Worm (Caenorhabditis elegans) whole organism, early embryonic: Measurements from ENCODE around the gene tpan-1.

Experiments used
- ama-1 ChIP-seq: fragments of 150-350 bp; optimal IDR thresholded peaks from 2 replicates; lab custom pipeline; 2014
- pes-1 ChIP-seq: fragments of 200-800 bp; sonication (Bioruptor generic); IDR thresholded peaks from 2 replicates; pipeline ENCODE4 v1.3.6; 2022; ENCODE audit warnings: missing genetic modification reagents, missing genetic modification characterization, missing compliant biosample characterization

DNA sequence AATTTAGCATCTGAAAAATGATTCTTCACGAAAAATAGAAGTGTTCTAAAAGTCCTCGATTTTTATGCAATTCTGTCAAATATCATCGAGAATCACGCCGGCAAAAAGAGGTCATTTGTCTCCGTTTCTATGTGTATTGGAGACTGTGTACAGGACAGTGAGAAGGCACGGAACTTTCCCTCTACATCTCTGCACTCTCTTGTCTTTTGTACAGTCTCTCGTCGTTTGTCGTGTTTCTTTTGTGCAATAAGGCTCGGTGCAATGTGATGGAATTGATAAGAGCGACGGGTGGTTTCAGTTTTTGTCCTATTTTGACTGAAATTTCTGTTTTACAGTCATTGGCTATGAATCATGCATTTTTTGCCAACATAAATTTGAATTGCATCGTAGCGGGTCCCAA, 42.6 kb downstream of the tpan-1 start:
- TF ChIP-seq ama-1 (lab: Kevin White, UChicago) (no peak), pes-1 (GFP tag; lab: Robert Waterston, UW) (no peak)
